Worm (Caenorhabditis elegans): Measurements from ENCODE around the gene tsp-6.

DNA sequence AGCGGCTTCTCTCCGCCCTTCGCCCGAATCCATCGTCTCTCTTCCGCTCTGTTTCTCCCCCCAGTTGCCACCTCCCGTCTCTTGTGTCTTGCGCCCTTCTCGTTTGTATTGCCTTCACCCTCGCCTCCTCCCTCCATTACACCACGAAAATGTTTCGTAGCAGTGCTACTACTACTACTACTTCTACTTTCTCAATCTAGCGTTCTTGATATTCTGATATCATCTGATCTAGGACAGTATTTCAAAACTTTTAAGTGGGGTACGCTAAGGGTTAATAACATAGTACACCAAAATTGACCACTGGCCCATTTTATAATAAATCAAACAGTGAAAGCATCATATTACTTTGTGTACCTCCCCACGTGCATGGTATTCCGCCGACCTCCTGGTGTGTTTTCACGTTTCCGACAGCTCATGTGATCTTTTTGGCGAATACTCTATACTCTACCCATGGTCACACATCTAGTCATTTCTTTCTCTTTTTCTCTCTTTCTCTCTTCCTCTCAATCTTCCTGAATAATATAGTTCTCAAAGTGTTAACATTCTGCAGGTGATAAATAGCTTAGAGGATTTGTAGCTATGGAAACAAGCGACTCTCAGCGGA lies 17.6 kb upstream of the tsp-6 start, which contains the start of gene C14A11.2:
- TF ChIP-seq W03F9.2 (tag; optimal IDR thresholded peaks at IDR 0.05), result no peak
- TF ChIP-seq dao-5 (tag; optimal IDR thresholded peaks at IDR 0.05), result no peak
- TF ChIP-seq him-1 (tag; optimal IDR thresholded peaks at IDR 0.05), result no peak

Measured in whole organism, L4/young adult.